Worm (Caenorhabditis elegans): ENCODE measurements around the gene C07A4.2.

C07A4.2 gene

ce11 chrX:10170598-10170997 is 1.4 kb upstream of the C07A4.2 start:
- TF ChIP-seq tbx-11 (GFP tag; IDR thresholded peaks at IDR 0.05) (no peak), hmg-4 (GFP tag; optimal IDR thresholded peaks at IDR 0.05) (no peak), flt-1 (GFP tag; IDR thresholded peaks at IDR 0.05) (no peak), hnd-1 (tag; optimal IDR thresholded peaks at IDR 0.05) (no peak), sea-1 (GFP tag; conservative IDR thresholded peaks at IDR 0.05) (no peak), tra-4 (tag; optimal IDR thresholded peaks at IDR 0.05) (no peak), B0310.2 (tag; optimal IDR thresholded peaks at IDR 0.05) (no peak), ceh-36 (tag; optimal IDR thresholded peaks at IDR 0.05) (no peak), ets-7 (tag; optimal IDR thresholded peaks at IDR 0.05) (no peak), tbx-37 (GFP tag; conservative IDR thresholded peaks at IDR 0.05) (no peak)

- TF ChIP-seq B0310.2 (tag; optimal IDR thresholded peaks at IDR 0.05) (no peak), hnd-1 (tag; optimal IDR thresholded peaks at IDR 0.05) (no peak), hmg-4 (GFP tag; optimal IDR thresholded peaks at IDR 0.05) (no peak), sea-1 (GFP tag; conservative IDR thresholded peaks at IDR 0.05) (no peak), aly-1 (tag; optimal IDR thresholded peaks at IDR 0.05) (no peak), pes-1 (GFP tag; IDR thresholded peaks at IDR 0.05) (no peak), ama-1 (optimal IDR thresholded peaks at IDR 0.05) (no peak), hmbx-1 (tag; optimal IDR thresholded peaks at IDR 0.05) (no peak), ets-7 (tag; optimal IDR thresholded peaks at IDR 0.05) (no peak), F13C5.2 (tag; optimal IDR thresholded peaks at IDR 0.05) (no peak), tra-4 (tag; optimal IDR thresholded peaks at IDR 0.05) (no peak), ceh-13 (GFP tag; optimal IDR thresholded peaks at IDR 0.05) (no peak)
Measured at ce11 chrX:10174683-10175082, 2.7 kb downstream of the C07A4.2 start, which contains the start of gene C07A4.3. Gene C07A4.3 (plus strand): TSS chrX:10174983.

- TF ChIP-seq sea-1 (GFP tag; conservative IDR thresholded peaks at IDR 0.05) (no peak), aly-1 (tag; optimal IDR thresholded peaks at IDR 0.05) (no peak), tra-4 (tag; optimal IDR thresholded peaks at IDR 0.05) (no peak), flt-1 (GFP tag; IDR thresholded peaks at IDR 0.05) (no peak; the same call in 1 of the 2 replicates), ceh-36 (tag; optimal IDR thresholded peaks at IDR 0.05) (no peak), F13C5.2 (tag; optimal IDR thresholded peaks at IDR 0.05) (no peak), hmbx-1 (tag; optimal IDR thresholded peaks at IDR 0.05) (no peak)
Measured at ce11 chrX:10176295-10176694, 4.3 kb downstream of the C07A4.2 start, which contains the start of gene ncs-4. Gene ncs-4 (plus strand): TSS chrX:10176521.

ce11 chrX:10182613-10183012 is 10.6 kb downstream of the C07A4.2 start:
- TF ChIP-seq hmg-4 (GFP tag; optimal IDR thresholded peaks at IDR 0.05), result no peak
- TF ChIP-seq pes-1 (GFP tag; IDR thresholded peaks at IDR 0.05), result no peak
- no peak for TF ChIP-seq sea-1 (GFP tag; conservative IDR thresholded peaks at IDR 0.05)
- TF ChIP-seq ama-1 (optimal IDR thresholded peaks at IDR 0.05), result no peak
- no peak for TF ChIP-seq ets-7 (tag; optimal IDR thresholded peaks at IDR 0.05)
- no peak for TF ChIP-seq aly-1 (tag; optimal IDR thresholded peaks at IDR 0.05)
- TF ChIP-seq flt-1 (GFP tag; IDR thresholded peaks at IDR 0.05), result no peak
- no peak for TF ChIP-seq F13C5.2 (tag; optimal IDR thresholded peaks at IDR 0.05)
- no peak for TF ChIP-seq scrt-1 (GFP tag; IDR thresholded peaks at IDR 0.05)
- TF ChIP-seq ceh-13 (GFP tag; optimal IDR thresholded peaks at IDR 0.05), result no peak
- no peak for TF ChIP-seq hnd-1 (tag; optimal IDR thresholded peaks at IDR 0.05)
- no peak for TF ChIP-seq tbx-37 (GFP tag; conservative IDR thresholded peaks at IDR 0.05)
- TF ChIP-seq B0310.2 (tag; optimal IDR thresholded peaks at IDR 0.05), result no peak

- TF ChIP-seq tbx-37 (GFP tag; conservative IDR thresholded peaks at IDR 0.05), result no peak
- no peak for TF ChIP-seq ama-1 (optimal IDR thresholded peaks at IDR 0.05)
- no peak for TF ChIP-seq pes-1 (GFP tag; IDR thresholded peaks at IDR 0.05)
- TF ChIP-seq ets-7 (tag; optimal IDR thresholded peaks at IDR 0.05), result no peak
- no peak for TF ChIP-seq flt-1 (GFP tag; IDR thresholded peaks at IDR 0.05)
- no peak for TF ChIP-seq hmbx-1 (tag; optimal IDR thresholded peaks at IDR 0.05)
- no peak for TF ChIP-seq F13C5.2 (tag; optimal IDR thresholded peaks at IDR 0.05)
- TF ChIP-seq tbx-11 (GFP tag; IDR thresholded peaks at IDR 0.05), result no peak
- TF ChIP-seq scrt-1 (GFP tag; IDR thresholded peaks at IDR 0.05), result no peak
- TF ChIP-seq B0310.2 (tag; optimal IDR thresholded peaks at IDR 0.05), result no peak
- TF ChIP-seq ceh-36 (tag; optimal IDR thresholded peaks at IDR 0.05), result no peak
- no peak for TF ChIP-seq aly-1 (tag; optimal IDR thresholded peaks at IDR 0.05)
- TF ChIP-seq sea-1 (GFP tag; conservative IDR thresholded peaks at IDR 0.05), result no peak
Measured at ce11 chrX:10183695-10184094, 11.7 kb downstream of the C07A4.2 start, which contains the start of gene arrd-28. Gene arrd-28 (plus strand): TSS chrX:10183995.

- TF ChIP-seq hmg-4 (GFP tag; optimal IDR thresholded peaks at IDR 0.05), result no peak
- TF ChIP-seq F13C5.2 (tag; optimal IDR thresholded peaks at IDR 0.05), result no peak
- no peak for TF ChIP-seq tbx-37 (GFP tag; conservative IDR thresholded peaks at IDR 0.05)
- no peak for TF ChIP-seq sea-1 (GFP tag; conservative IDR thresholded peaks at IDR 0.05)
- no peak for TF ChIP-seq hmbx-1 (tag; optimal IDR thresholded peaks at IDR 0.05)
- no peak for TF ChIP-seq ets-7 (tag; optimal IDR thresholded peaks at IDR 0.05)
- no peak for TF ChIP-seq aly-1 (tag; optimal IDR thresholded peaks at IDR 0.05)
- TF ChIP-seq ceh-13 (GFP tag; optimal IDR thresholded peaks at IDR 0.05), result no peak
- no peak for TF ChIP-seq hnd-1 (tag; optimal IDR thresholded peaks at IDR 0.05)
- TF ChIP-seq tbx-11 (GFP tag; IDR thresholded peaks at IDR 0.05), result no peak
- TF ChIP-seq flt-1 (GFP tag; IDR thresholded peaks at IDR 0.05), result no peak
Measured at ce11 chrX:10184708-10185107, 12.7 kb downstream of the C07A4.2 start.

- TF ChIP-seq ets-7 (tag; optimal IDR thresholded peaks at IDR 0.05), result peak; percentile 42
- TF ChIP-seq flt-1 (GFP tag; IDR thresholded peaks at IDR 0.05), result 0 out of 2 replicates have a peak, but pooled peaks have one; percentile 14
- TF ChIP-seq F13C5.2 (tag; optimal IDR thresholded peaks at IDR 0.05), result peak; percentile 47
- no peak for TF ChIP-seq pes-1 (GFP tag; IDR thresholded peaks at IDR 0.05)
- TF ChIP-seq B0310.2 (tag; optimal IDR thresholded peaks at IDR 0.05), result peak; percentile 82
- TF ChIP-seq hnd-1 (tag; optimal IDR thresholded peaks at IDR 0.05), result no peak
- no peak for TF ChIP-seq hmbx-1 (tag; optimal IDR thresholded peaks at IDR 0.05)
- peak; percentile 75 for TF ChIP-seq aly-1 (tag; optimal IDR thresholded peaks at IDR 0.05)
- TF ChIP-seq sea-1 (GFP tag; conservative IDR thresholded peaks at IDR 0.05), result peak; percentile 55; the same call in 1 of the 2 replicates
- TF ChIP-seq scrt-1 (GFP tag; IDR thresholded peaks at IDR 0.05), result no peak
- peak; percentile 97 for TF ChIP-seq hmg-4 (GFP tag; optimal IDR thresholded peaks at IDR 0.05)
Measured at ce11 chrX:10188493-10188895, 16.5 kb downstream of the C07A4.2 start.

ce11 chrX:10189244-10189643 is 17.2 kb downstream of the C07A4.2 start:
- no peak for TF ChIP-seq B0310.2 (tag; optimal IDR thresholded peaks at IDR 0.05)
- no peak for TF ChIP-seq ceh-36 (tag; optimal IDR thresholded peaks at IDR 0.05)
- TF ChIP-seq sea-1 (GFP tag; conservative IDR thresholded peaks at IDR 0.05), result no peak
- no peak for TF ChIP-seq F13C5.2 (tag; optimal IDR thresholded peaks at IDR 0.05)
- TF ChIP-seq aly-1 (tag; optimal IDR thresholded peaks at IDR 0.05), result no peak
- TF ChIP-seq hnd-1 (tag; optimal IDR thresholded peaks at IDR 0.05), result no peak
- no peak for TF ChIP-seq tbx-11 (GFP tag; IDR thresholded peaks at IDR 0.05)
- no peak for TF ChIP-seq ets-7 (tag; optimal IDR thresholded peaks at IDR 0.05)
- no peak for TF ChIP-seq tbx-37 (GFP tag; conservative IDR thresholded peaks at IDR 0.05)
